Worm (Caenorhabditis elegans): ENCODE data around the gene C16B8.3.

C16B8.3 gene

ce11 chrX:3937884-3938283 is 30.6 kb downstream of the C16B8.3 start:
- TF ChIP-seq irx-1 (tag; optimal IDR thresholded peaks at IDR 0.05) = no peak
- TF ChIP-seq lin-14 (GFP tag; optimal IDR thresholded peaks at IDR 0.05) = no peak
- no peak for TF ChIP-seq nhr-12 (tag; optimal IDR thresholded peaks at IDR 0.05)
- no peak for TF ChIP-seq pag-3 (tag; optimal IDR thresholded peaks at IDR 0.05; ENCODE audit: borderline replicate concordance, insufficient read depth)
- TF ChIP-seq alr-1 (tag; optimal IDR thresholded peaks at IDR 0.05; ENCODE audit: borderline replicate concordance) = no peak
- TF ChIP-seq ceh-88 (GFP tag; IDR thresholded peaks at IDR 0.05) = no peak
- no peak for TF ChIP-seq lin-15B (tag; optimal IDR thresholded peaks at IDR 0.05)
- TF ChIP-seq fkh-8 (tag; optimal IDR thresholded peaks at IDR 0.05) = no peak
- no peak for TF ChIP-seq ama-1 (optimal IDR thresholded peaks at IDR 0.05)
- TF ChIP-seq ets-5 (GFP tag; IDR thresholded peaks at IDR 0.05) = no peak
- no peak for TF ChIP-seq unc-30 (tag; optimal IDR thresholded peaks at IDR 0.05)
- TF ChIP-seq ces-1 (GFP tag; optimal IDR thresholded peaks at IDR 0.05) = no peak
- TF ChIP-seq unc-86 (tag; optimal IDR thresholded peaks at IDR 0.05) = no peak
- TF ChIP-seq sox-4 (tag; optimal IDR thresholded peaks at IDR 0.05) = no peak
- TF ChIP-seq fkh-4 (tag; optimal IDR thresholded peaks at IDR 0.05; ENCODE audit: borderline replicate concordance) = no peak
- no peak for TF ChIP-seq pqm-1 (tag; optimal IDR thresholded peaks at IDR 0.05)
- no peak for TF ChIP-seq sptf-1 (tag; optimal IDR thresholded peaks at IDR 0.05)

- TF ChIP-seq ceh-82 (tag; optimal IDR thresholded peaks at IDR 0.05) = no peak
- TF ChIP-seq dsc-1 (tag; optimal IDR thresholded peaks at IDR 0.05) = peak; percentile 96
- TF ChIP-seq fkh-4 (tag; optimal IDR thresholded peaks at IDR 0.05; ENCODE audit: borderline replicate concordance) = peak; percentile 80
- no peak for TF ChIP-seq elt-3 (tag; optimal IDR thresholded peaks at IDR 0.05)
- TF ChIP-seq ztf-11 (tag; optimal IDR thresholded peaks at IDR 0.05) = no peak
Measured at ce11 chrX:3937483-3937882, 31.0 kb downstream of the C16B8.3 start.

ce11 chrX:3932694-3933093 is 35.7 kb downstream of the C16B8.3 start:
- no peak for TF ChIP-seq swsn-7 (tag; optimal IDR thresholded peaks at IDR 0.05)
- TF ChIP-seq hpl-2 (GFP tag; optimal IDR thresholded peaks at IDR 0.05) = no peak
- no peak for TF ChIP-seq sup-37 (GFP tag; optimal IDR thresholded peaks at IDR 0.05)
- no peak for TF ChIP-seq lin-39 (tag; optimal IDR thresholded peaks at IDR 0.05)
- no peak for TF ChIP-seq C16A3.4 (tag; optimal IDR thresholded peaks at IDR 0.05)
- peak; percentile 19 to 77 (median 45) for TF ChIP-seq elt-3 (tag; optimal IDR thresholded peaks at IDR 0.05)
- no peak for TF ChIP-seq elt-2 (tag; optimal IDR thresholded peaks at IDR 0.05)
- no peak for TF ChIP-seq snpc-4 (tag; optimal IDR thresholded peaks at IDR 0.05)
- TF ChIP-seq blmp-1 (tag; optimal IDR thresholded peaks at IDR 0.05) = peak; percentile 43
- no peak for TF ChIP-seq unc-30 (tag; optimal IDR thresholded peaks at IDR 0.05)
- no peak for TF ChIP-seq ama-1 (optimal IDR thresholded peaks at IDR 0.05)
- TF ChIP-seq ceh-90 (tag; optimal IDR thresholded peaks at IDR 0.05) = no peak
- no peak for TF ChIP-seq egl-27 (tag; optimal IDR thresholded peaks at IDR 0.05)
- TF ChIP-seq lin-14 (GFP tag; optimal IDR thresholded peaks at IDR 0.05) = peak; percentile 55
- peak; percentile 39 for TF ChIP-seq tbx-2 (tag; optimal IDR thresholded peaks at IDR 0.05)
- peak; percentile 90 for TF ChIP-seq nhr-85 (tag)
- no peak for TF ChIP-seq fkh-8 (tag; optimal IDR thresholded peaks at IDR 0.05)
- TF ChIP-seq zip-4 (GFP tag; optimal IDR thresholded peaks at IDR 0.05) = no peak
- no peak for TF ChIP-seq nhr-28 (tag; optimal IDR thresholded peaks at IDR 0.05)

ce11 chrX:3931350-3931749 is 37.1 kb downstream of the C16B8.3 start, which contains the start of gene adt-3:
Gene adt-3, plus strand, starts transcription at chrX:3931650.
- no peak for TF ChIP-seq nhr-12 (tag; optimal IDR thresholded peaks at IDR 0.05)
- TF ChIP-seq ztf-4 (tag; optimal IDR thresholded peaks at IDR 0.05) = no peak
- TF ChIP-seq lsy-2 (tag; optimal IDR thresholded peaks at IDR 0.05) = no peak
- no peak for TF ChIP-seq zip-4 (GFP tag; optimal IDR thresholded peaks at IDR 0.05)
- TF ChIP-seq aly-2 (tag; optimal IDR thresholded peaks at IDR 0.05) = no peak
- no peak for TF ChIP-seq dsc-1 (tag; optimal IDR thresholded peaks at IDR 0.05)
- no peak for TF ChIP-seq C04F5.9 (tag; optimal IDR thresholded peaks at IDR 0.05)
- no peak for TF ChIP-seq fos-1 (tag; optimal IDR thresholded peaks at IDR 0.05)
- TF ChIP-seq unc-130 (tag; optimal IDR thresholded peaks at IDR 0.05) = no peak
- TF ChIP-seq grh-1 (GFP tag; IDR thresholded peaks at IDR 0.05) = no peak
- no peak for TF ChIP-seq mab-9 (GFP tag; IDR thresholded peaks at IDR 0.05)
- no peak for TF ChIP-seq lin-15B (tag; optimal IDR thresholded peaks at IDR 0.05)
- no peak for TF ChIP-seq elt-3 (tag; optimal IDR thresholded peaks at IDR 0.05)
- TF ChIP-seq unc-30 (tag; optimal IDR thresholded peaks at IDR 0.05) = no peak
